Worm (Caenorhabditis elegans): ENCODE results near the gene Y62H9A.12.

The Y62H9A.12 gene

ce11 chrX:11965163-11965562 is 51.2 kb downstream of the Y62H9A.12 start:
- TF ChIP-seq lim-6 (tag; optimal IDR thresholded peaks at IDR 0.05) (no peak), ceh-30 (tag; optimal IDR thresholded peaks at IDR 0.05) (no peak), unc-55 (GFP tag; optimal IDR thresholded peaks at IDR 0.05) (no peak), C08G9.2 (tag; optimal IDR thresholded peaks at IDR 0.05) (no peak), npax-4 (tag; optimal IDR thresholded peaks at IDR 0.05) (no peak), ceh-31 (tag; optimal IDR thresholded peaks at IDR 0.05) (no peak), hlh-13 (GFP tag; optimal IDR thresholded peaks at IDR 0.05) (no peak), C38D4.7 (GFP tag; optimal IDR thresholded peaks at IDR 0.05) (no peak), elt-2 (tag; optimal IDR thresholded peaks at IDR 0.05) (no peak), T23F11.4 (GFP tag; optimal IDR thresholded peaks at IDR 0.05) (no peak), ceh-2 (tag; optimal IDR thresholded peaks at IDR 0.05) (no peak), pax-1 (tag; optimal IDR thresholded peaks at IDR 0.05) (no peak), madf-2 (tag; optimal IDR thresholded peaks at IDR 0.05) (no peak), ahr-1 (tag; optimal IDR thresholded peaks at IDR 0.05) (no peak), pros-1 (tag; optimal IDR thresholded peaks at IDR 0.05) (no peak), fax-1 (tag; optimal IDR thresholded peaks at IDR 0.05) (no peak), unc-86 (tag; optimal IDR thresholded peaks at IDR 0.05) (no peak), K02D7.2 (tag; optimal IDR thresholded peaks at IDR 0.05) (no peak)

Measured in whole organism, late embryonic.